Worm (Caenorhabditis elegans) whole organism, young adult: Measurements from ENCODE around the gene F16B12.6.

Experiments used
- B0019.2 ChIP-seq: fragments of 200-800 bp; sonication (Bioruptor generic); conservative IDR thresholded peaks from 2 replicates; pipeline ENCODE4 v1.3.6; 2022; ENCODE audit warnings: missing genetic modification reagents, missing genetic modification characterization, missing compliant biosample characterization
- F33H1.4 ChIP-seq: fragments of 200-800 bp; sonication (Bioruptor generic); IDR thresholded peaks from 2 replicates; pipeline ENCODE4 v1.3.6; 2022; ENCODE audit warnings: missing genetic modification reagents, missing genetic modification characterization, missing compliant biosample characterization
- F57A8.1 ChIP-seq: fragments of 200-800 bp; sonication (Bioruptor generic); optimal IDR thresholded peaks from 2 replicates; lab custom pipeline; 2018; ENCODE audit warnings: mild to moderate bottlenecking, missing genetic modification characterization, moderate library complexity, missing compliant biosample characterization
- K12H6.12 ChIP-seq: fragments of 200-800 bp; sonication (Bioruptor generic); optimal IDR thresholded peaks from 2 replicates; lab custom pipeline; 2018; ENCODE audit warnings: mild to moderate bottlenecking, missing genetic modification characterization, missing compliant biosample characterization
- T07F8.4 ChIP-seq: sonication (generic microtip); optimal IDR thresholded peaks from 2 replicates; lab custom pipeline; 2016; ENCODE audit warnings: mild to moderate bottlenecking, missing genetic modification characterization, moderate library complexity, missing compliant biosample characterization
- Y56A3A.18 ChIP-seq: fragments of 200-800 bp; sonication (Bioruptor generic); IDR thresholded peaks from 2 replicates; pipeline ENCODE4 v1.3.6; 2022; ENCODE audit warnings: missing genetic modification reagents, missing genetic modification characterization, missing compliant biosample characterization
- Y67H2A.10 ChIP-seq: fragments of 200-800 bp; sonication (Bioruptor generic); conservative IDR thresholded peaks from 2 replicates; pipeline ENCODE4 v1.3.6; 2022; ENCODE audit warnings: missing genetic modification reagents, missing genetic modification characterization, missing compliant biosample characterization
- Y95B8A.8 ChIP-seq: fragments of 200-800 bp; sonication (Bioruptor generic); IDR thresholded peaks from 2 replicates; pipeline ENCODE4 v1.3.6; 2022; ENCODE audit warnings: missing genetic modification reagents, missing genetic modification characterization, missing compliant biosample characterization
- aptf-2 ChIP-seq: fragments of 200-800 bp; sonication (Bioruptor generic); conservative IDR thresholded peaks from 2 replicates; pipeline ENCODE4 v1.3.6; 2022; ENCODE audit warnings: missing genetic modification reagents, missing genetic modification characterization, missing compliant biosample characterization
- aptf-3 ChIP-seq: fragments of 200-800 bp; sonication (Bioruptor generic); IDR thresholded peaks from 2 replicates; pipeline ENCODE4 v1.3.6; 2022; ENCODE audit warnings: missing genetic modification characterization, missing compliant biosample characterization
- atf-7 ChIP-seq: sonication (generic microtip); optimal IDR thresholded peaks from 2 replicates; lab custom pipeline; 2017; ENCODE audit warnings: mild to moderate bottlenecking, missing genetic modification characterization, missing compliant biosample characterization
- attf-3 ChIP-seq: fragments of 200-800 bp; sonication (Bioruptor generic); conservative IDR thresholded peaks from 2 replicates; pipeline ENCODE4 v1.3.6; 2022; ENCODE audit warnings: missing genetic modification reagents, missing genetic modification characterization, missing compliant biosample characterization
- attf-6 ChIP-seq: fragments of 200-800 bp; sonication (Bioruptor generic); IDR thresholded peaks from 2 replicates; pipeline ENCODE4 v1.3.6; 2022; ENCODE audit warnings: missing genetic modification reagents, missing genetic modification characterization, missing compliant biosample characterization
- ceh-100 ChIP-seq: fragments of 200-800 bp; sonication (Bioruptor generic); IDR thresholded peaks from 2 replicates; pipeline ENCODE4 v1.3.6; 2022; ENCODE audit warnings: missing genetic modification reagents, missing genetic modification characterization, missing compliant biosample characterization
- ceh-91 ChIP-seq: fragments of 200-800 bp; sonication (Bioruptor generic); IDR thresholded peaks from 2 replicates; pipeline ENCODE4 v1.3.6; 2022; ENCODE audit warnings: missing genetic modification reagents, missing genetic modification characterization, missing compliant biosample characterization
- die-1 ChIP-seq: sonication (generic microtip); optimal IDR thresholded peaks from 2 replicates; lab custom pipeline; 2016; ENCODE audit warnings: missing genotype, mild to moderate bottlenecking, missing genetic modification characterization, missing compliant biosample characterization
- dox-1 ChIP-seq: fragments of 200-800 bp; sonication (Bioruptor generic); IDR thresholded peaks from 2 replicates; pipeline ENCODE4 v1.3.6; 2022; ENCODE audit warnings: missing genetic modification reagents, missing genetic modification characterization, missing compliant biosample characterization
- dpff-1 ChIP-seq: sonication (generic microtip); optimal IDR thresholded peaks from 2 replicates; lab custom pipeline; 2017; ENCODE audit warnings: mild to moderate bottlenecking, missing genetic modification characterization, missing compliant biosample characterization
- efl-1 ChIP-seq: fragments of 150-350 bp; optimal IDR thresholded peaks from 2 replicates; lab custom pipeline; 2014; ENCODE audit warnings: missing biosample characterization, missing genetic modification reagents, missing genetic modification characterization
- egl-44 ChIP-seq: fragments of 200-800 bp; sonication (Bioruptor generic); IDR thresholded peaks from 2 replicates; pipeline ENCODE4 v1.3.6; 2022; ENCODE audit warnings: missing genetic modification reagents, missing genetic modification characterization, missing compliant biosample characterization
- egrh-3 ChIP-seq: fragments of 200-800 bp; sonication (Bioruptor generic); IDR thresholded peaks from 2 replicates; pipeline ENCODE4 v1.3.6; 2022; ENCODE audit warnings: missing genetic modification reagents, missing genetic modification characterization, missing compliant biosample characterization
- ets-4 ChIP-seq: fragments of 200-800 bp; sonication (Bioruptor generic); optimal IDR thresholded peaks from 2 replicates; lab custom pipeline; 2018; ENCODE audit warnings: mild to moderate bottlenecking, missing genetic modification characterization, missing compliant biosample characterization
- him-1 ChIP-seq: sonication (generic microtip); optimal IDR thresholded peaks from 2 replicates; lab custom pipeline; 2016; ENCODE audit warnings: missing genotype, missing genetic modification reagents, missing genetic modification characterization, missing compliant biosample characterization
- hmg-1.2 ChIP-seq: fragments of 200-800 bp; sonication (Bioruptor generic); IDR thresholded peaks from 2 replicates; pipeline ENCODE4 v1.3.6; 2022; ENCODE audit warnings: missing genetic modification reagents, missing genetic modification characterization, missing compliant biosample characterization
- hmg-20 ChIP-seq: fragments of 200-800 bp; sonication (Bioruptor generic); IDR thresholded peaks from 2 replicates; pipeline ENCODE4 v1.3.6; 2022; ENCODE audit warnings: missing genetic modification reagents, missing genetic modification characterization, missing compliant biosample characterization
- let-607 ChIP-seq, 2 experiments: fragments of 200-800 bp in 1 of 2; sonication (Bioruptor generic) in 1 of 2; sonication (generic microtip) in 1 of 2; optimal IDR thresholded peaks; 2 replicates each; lab custom pipeline; 2016 to 2018; ENCODE audit warnings: mild to moderate bottlenecking in 2 of 2, missing compliant biosample characterization in 2 of 2, missing genetic modification characterization in 2 of 2, moderate library complexity in 2 of 2, missing genotype in 1 of 2
- lin-26 ChIP-seq: fragments of 200-800 bp; sonication (Bioruptor generic); IDR thresholded peaks from 2 replicates; pipeline ENCODE4 v1.3.6; 2022; ENCODE audit warnings: missing genetic modification reagents, missing genetic modification characterization, missing compliant biosample characterization
- lin-35 ChIP-seq, 3 experiments: fragments of 150-350 bp in 2 of 3; sonication (generic microtip) in 1 of 3; optimal IDR thresholded peaks; 2 replicates each; lab custom pipeline; 2014 to 2018; ENCODE audit warnings: missing biosample characterization in 3 of 3, missing genetic modification characterization in 3 of 3, missing genetic modification reagents in 3 of 3
- lsl-1 ChIP-seq: fragments of 200-800 bp; sonication (Bioruptor generic); optimal IDR thresholded peaks from 2 replicates; lab custom pipeline; 2018; ENCODE audit warnings: mild to moderate bottlenecking, missing genetic modification characterization, moderate library complexity, missing compliant biosample characterization
- lsy-27 ChIP-seq: sonication (generic microtip); optimal IDR thresholded peaks from 2 replicates; lab custom pipeline; 2017; ENCODE audit warnings: missing genetic modification characterization, mild to moderate bottlenecking, missing compliant biosample characterization, antibody characterized with exemption, missing genotype, borderline replicate concordance; ENCODE audit not compliant: insufficient read depth
- madf-3 ChIP-seq: fragments of 200-800 bp; sonication (Bioruptor generic); IDR thresholded peaks from 2 replicates; pipeline ENCODE4 v1.3.6; 2022; ENCODE audit warnings: missing genetic modification reagents, missing genetic modification characterization, missing compliant biosample characterization
- nhr-27 ChIP-seq: fragments of 200-800 bp; sonication (Bioruptor generic); optimal IDR thresholded peaks from 2 replicates; lab custom pipeline; 2018; ENCODE audit warnings: mild to moderate bottlenecking, missing genetic modification characterization, moderate library complexity, missing compliant biosample characterization
- nhr-80 ChIP-seq: sonication (generic microtip); optimal IDR thresholded peaks from 2 replicates; lab custom pipeline; 2016; ENCODE audit warnings: missing genetic modification characterization, missing compliant biosample characterization
- nhr-90 ChIP-seq: sonication (generic microtip); optimal IDR thresholded peaks from 2 replicates; lab custom pipeline; 2016; ENCODE audit warnings: missing genotype, mild to moderate bottlenecking, missing genetic modification characterization, missing compliant biosample characterization
- pha-4 ChIP-seq: fragments of 150-350 bp; sonication (generic microtip); optimal IDR thresholded peaks from 2 replicates; lab custom pipeline; 2014; ENCODE audit warnings: missing biosample characterization, missing genetic modification reagents, missing genetic modification characterization
- rcor-1 ChIP-seq: fragments of 200-800 bp; sonication (Bioruptor generic); IDR thresholded peaks from 2 replicates; pipeline ENCODE4 v1.3.6; 2022; ENCODE audit warnings: missing genetic modification reagents, missing genetic modification characterization, missing compliant biosample characterization
- snpc-1.1 ChIP-seq: sonication (generic microtip); optimal IDR thresholded peaks from 2 replicates; lab custom pipeline; 2017; ENCODE audit warnings: missing genetic modification characterization, mild to moderate bottlenecking, missing compliant biosample characterization, antibody characterized with exemption, moderate library complexity, missing genotype, missing genetic modification reagents; ENCODE audit not compliant: insufficient read depth
- snpc-3.4 ChIP-seq: sonication (generic microtip); optimal IDR thresholded peaks from 2 replicates; lab custom pipeline; 2017; ENCODE audit warnings: missing genetic modification characterization, mild to moderate bottlenecking, missing compliant biosample characterization, antibody characterized with exemption, moderate library complexity, missing genotype, missing genetic modification reagents
- unc-130 ChIP-seq: sonication (generic microtip); optimal IDR thresholded peaks from 2 replicates; lab custom pipeline; 2016; ENCODE audit warnings: missing genetic modification reagents, missing genetic modification characterization, missing compliant biosample characterization

F16B12.6 gene

DNA sequence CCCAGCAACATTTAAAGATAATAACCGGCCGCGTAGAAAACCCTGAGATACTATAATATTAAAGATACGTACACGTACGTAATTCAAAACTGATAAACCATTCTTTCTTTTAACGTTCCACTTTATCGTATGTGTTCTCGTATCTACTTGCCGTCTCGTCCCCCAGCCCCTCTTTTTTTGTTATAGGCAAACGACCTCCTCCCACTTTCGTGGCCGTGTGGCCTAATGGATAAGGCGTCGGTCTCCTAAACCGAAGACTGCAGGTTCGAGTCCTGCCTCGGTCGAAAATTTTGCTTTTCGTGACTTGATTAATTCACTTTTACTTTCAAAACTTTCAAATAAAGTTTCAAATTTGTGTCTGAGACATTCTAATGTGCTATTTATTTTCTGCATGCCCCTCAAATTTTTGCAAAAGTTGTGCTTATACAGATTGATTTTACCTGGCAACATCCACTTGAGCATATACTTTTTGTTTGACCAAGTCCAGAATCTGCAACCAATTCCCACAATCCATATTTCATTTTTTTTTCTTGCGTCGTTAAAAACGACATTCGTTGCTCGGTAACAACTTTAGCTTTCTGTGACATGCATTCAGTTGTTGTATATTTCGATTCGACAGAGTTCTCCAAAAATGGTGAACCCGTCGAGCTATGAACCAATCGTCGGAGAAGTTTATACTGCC, 13.5 kb downstream of the F16B12.6 start, which contains the start of gene F28H6.7 (continued):
- TF ChIP-seq F33H1.4 (no peak), aptf-2 (GFP tag; lab: Robert Waterston, UW) (no peak; the same call in 1 of the 2 replicates), let-607 (tag; optimal IDR thresholded peaks at IDR 0.05; lab: Kevin White, UChicago) (peak in 1 of 2 experiments; percentile 45), ets-4 (no peak), die-1 (peak; percentile 82), nhr-90 (tag; lab: Kevin White, UChicago) (peak; percentile 66), snpc-3.4 (tag; lab: Kevin White, UChicago) (no peak), lsy-27 (tag; lab: Kevin White, UChicago) (peak; percentile 62), lsl-1 (no peak), egl-44 (GFP tag; lab: Robert Waterston, UW) (0 out of 2 replicates have a peak, but pooled peaks have one; percentile 57), aptf-3 (GFP tag; lab: Robert Waterston, UW) (peak; percentile 73; the same call in 1 of the 2 replicates), hmg-1.2 (peak; percentile 73), hmg-20 (peak; percentile 76; the same call in 1 of the 2 replicates), ceh-91 (GFP tag; lab: Robert Waterston, UW) (no peak), unc-130 (peak; percentile 32), atf-7 (tag; lab: Kevin White, UChicago) (peak; percentile 8), attf-3 (no peak), K12H6.12 (peak; percentile 21), efl-1 (GFP tag; lab: Kevin White, UChicago) (no peak), snpc-1.1 (tag; lab: Kevin White, UChicago) (peak; percentile 39), madf-3 (peak; percentile 68; the same call in 1 of the 2 replicates), nhr-27 (tag; lab: Kevin White, UChicago) (peak; percentile 48), F57A8.1 (GFP tag; lab: Kevin White, UChicago) (no peak), him-1 (tag; lab: Kevin White, UChicago) (peak; percentile 82), pha-4 (no peak), Y56A3A.18 (peak; percentile 79; the same call in 1 of the 2 replicates), dox-1 (GFP tag; lab: Robert Waterston, UW) (no peak; the same call in 1 of the 2 replicates), nhr-80 (peak; percentile 21), egrh-3 (GFP tag; lab: Robert Waterston, UW) (peak; percentile 27; the same call in 1 of the 2 replicates), attf-6 (0 out of 2 replicates have a peak, but pooled peaks have one; percentile 45), Y67H2A.10 (GFP tag; lab: Robert Waterston, UW) (no peak), Y95B8A.8 (GFP tag; lab: Robert Waterston, UW) (no peak), lin-26 (GFP tag; lab: Robert Waterston, UW) (peak; percentile 93), ceh-100 (GFP tag; lab: Robert Waterston, UW) (no peak), lin-35 (GFP tag; optimal IDR thresholded peaks at IDR 0.05; lab: Kevin White, UChicago) (peak in 1 of 3 experiments; percentile 65), dpff-1 (tag; lab: Kevin White, UChicago) (no peak), T07F8.4 (tag; lab: Kevin White, UChicago) (peak; percentile 41), B0019.2 (GFP tag; lab: Robert Waterston, UW) (no peak), rcor-1 (GFP tag; lab: Robert Waterston, UW) (0 out of 2 replicates have a peak, but pooled peaks have one; percentile 39)
